Worm (Caenorhabditis elegans): ENCODE measurements around the gene M01H9.2.

DNA sequence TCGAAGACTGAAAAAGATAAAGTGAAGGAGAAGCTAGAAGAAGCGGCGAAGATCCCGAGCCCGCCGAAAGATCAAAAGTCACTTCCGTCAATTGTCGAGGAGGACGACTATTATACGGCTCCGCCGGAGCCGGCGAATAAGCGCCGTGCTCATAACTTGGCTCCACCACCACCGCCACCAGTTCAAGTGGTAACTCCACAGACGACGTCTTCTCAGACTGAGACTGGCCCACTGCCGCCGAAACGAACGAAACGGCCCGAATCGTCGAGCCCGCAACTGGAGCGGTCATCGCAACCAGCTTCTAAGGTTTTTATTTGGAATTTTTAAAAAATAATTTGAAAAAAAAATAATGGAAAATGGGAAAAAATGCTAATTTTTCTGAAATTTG lies 51.1 kb downstream of the M01H9.2 start:
- TF ChIP-seq unc-62 (GFP tag; optimal IDR thresholded peaks at IDR 0.05) (no peak), zag-1 (tag; optimal IDR thresholded peaks at IDR 0.05) (no peak), ZK546.5 (tag; optimal IDR thresholded peaks at IDR 0.05) (no peak)

All from whole organism, L2 larva.